Fruit fly (Drosophila melanogaster) whole organism, prepupa: ENCODE results near the gene Coa8.

Experiments
- CG10631 ChIP-seq: fragments of 200-800 bp; sonication (Bioruptor generic); optimal IDR thresholded peaks from 2 replicates; lab custom pipeline; 2016; ENCODE audit warnings: missing biosample characterization, missing genetic modification characterization
- CG11294 ChIP-seq: fragments of 200-800 bp; sonication (Bioruptor generic); IDR thresholded peaks from 2 replicates; pipeline ENCODE4 v1.3.6; 2022; ENCODE audit warnings: missing biosample characterization, missing genetic modification characterization
- CG1621 ChIP-seq: fragments of 200-800 bp; sonication (Bioruptor generic); optimal IDR thresholded peaks from 3 replicates; lab custom pipeline; 2018; ENCODE audit warnings: missing biosample characterization, mild to moderate bottlenecking, missing genetic modification characterization
- CG16779 ChIP-seq: fragments of 200-800 bp; sonication (Bioruptor generic); optimal IDR thresholded peaks from 3 replicates; lab custom pipeline; 2017; ENCODE audit warnings: missing biosample characterization, mild to moderate bottlenecking, missing genetic modification characterization
- CG34406 ChIP-seq: fragments of 200-800 bp; sonication (Bioruptor generic); optimal IDR thresholded peaks from 3 replicates; lab custom pipeline; 2016; ENCODE audit warnings: missing biosample characterization, missing genetic modification characterization
- CG6163 ChIP-seq: fragments of 200-800 bp; sonication (Bioruptor generic); IDR thresholded peaks from 3 replicates; pipeline ENCODE4 v1.3.6; 2022; ENCODE audit warnings: missing biosample characterization, missing genetic modification characterization
- CG6276 ChIP-seq: fragments of 200-800 bp; sonication (Bioruptor generic); optimal IDR thresholded peaks from 2 replicates; lab custom pipeline; 2017; ENCODE audit warnings: missing biosample characterization, mild to moderate bottlenecking, missing genetic modification characterization
- CG6808 ChIP-seq: fragments of 200-800 bp; sonication (Bioruptor generic); optimal IDR thresholded peaks from 3 replicates; lab custom pipeline; 2017; ENCODE audit warnings: missing biosample characterization, missing genetic modification characterization, mild to moderate bottlenecking, moderate library complexity, missing genetic modification reagents
- CG7368 ChIP-seq: fragments of 200-800 bp; sonication (Bioruptor generic); optimal IDR thresholded peaks from 3 replicates; lab custom pipeline; 2016; ENCODE audit warnings: missing biosample characterization, missing genetic modification characterization
- CG8632 ChIP-seq: fragments of 200-800 bp; sonication (Bioruptor generic); optimal IDR thresholded peaks from 3 replicates; lab custom pipeline; 2016; ENCODE audit warnings: missing biosample characterization, missing genetic modification characterization
- CG9139 ChIP-seq: fragments of 200-800 bp; sonication (Bioruptor generic); optimal IDR thresholded peaks from 3 replicates; lab custom pipeline; 2017; ENCODE audit warnings: missing biosample characterization, mild to moderate bottlenecking, missing genetic modification characterization
- Eip75B ChIP-seq: fragments of 200-800 bp; sonication (Bioruptor generic); optimal IDR thresholded peaks from 3 replicates; lab custom pipeline; 2016; ENCODE audit warnings: missing biosample characterization, missing genetic modification characterization
- Ets21C ChIP-seq: fragments of 200-800 bp; sonication (Bioruptor generic); optimal IDR thresholded peaks from 3 replicates; lab custom pipeline; 2016; ENCODE audit warnings: missing biosample characterization, missing genetic modification characterization
- Ets96B ChIP-seq: fragments of 200-800 bp; optimal IDR thresholded peaks from 2 replicates; lab custom pipeline; 2019; ENCODE audit warnings: missing biosample characterization, mild to moderate bottlenecking, missing genetic modification characterization, moderate library complexity
- Hr38 ChIP-seq: sonication (Bioruptor generic); optimal IDR thresholded peaks from 2 replicates; lab custom pipeline; 2016; ENCODE audit warnings: missing biosample characterization, missing genetic modification characterization
- Hr39 ChIP-seq: fragments of 200-800 bp; sonication (Bioruptor generic); optimal IDR thresholded peaks from 2 replicates; lab custom pipeline; 2016; ENCODE audit warnings: missing biosample characterization, missing genetic modification characterization
- Hr4 ChIP-seq: fragments of 200-800 bp; sonication (Bioruptor generic); optimal IDR thresholded peaks from 3 replicates; lab custom pipeline; 2016; ENCODE audit warnings: missing biosample characterization, missing genetic modification characterization
- Met ChIP-seq: fragments of 200-800 bp; sonication (Bioruptor generic); optimal IDR thresholded peaks from 3 replicates; lab custom pipeline; 2016; ENCODE audit warnings: missing biosample characterization, missing genetic modification characterization
- OdsH ChIP-seq: fragments of 200-800 bp; sonication (Bioruptor generic); optimal IDR thresholded peaks from 3 replicates; lab custom pipeline; 2016; ENCODE audit warnings: missing biosample characterization, missing genetic modification characterization
- Sox102F ChIP-seq: fragments of 200-800 bp; sonication (Bioruptor generic); optimal IDR thresholded peaks from 2 replicates; lab custom pipeline; 2016; ENCODE audit warnings: missing biosample characterization, mild to moderate bottlenecking, missing genetic modification characterization
- Sox15 ChIP-seq: fragments of 200-800 bp; sonication (Bioruptor generic); optimal IDR thresholded peaks from 3 replicates; lab custom pipeline; 2016; ENCODE audit warnings: missing biosample characterization, missing genetic modification characterization
- achi ChIP-seq: fragments of 200-800 bp; sonication (Bioruptor generic); optimal IDR thresholded peaks from 3 replicates; lab custom pipeline; 2016; ENCODE audit warnings: missing biosample characterization, missing genetic modification characterization
- dac ChIP-seq: fragments of 200-800 bp; sonication (Bioruptor generic); optimal IDR thresholded peaks from 2 replicates; lab custom pipeline; 2017; ENCODE audit warnings: missing biosample characterization, mild to moderate bottlenecking, missing genetic modification characterization
- eg ChIP-seq: fragments of 200-800 bp; sonication (Bioruptor generic); IDR thresholded peaks from 3 replicates; pipeline ENCODE4 v1.3.6; 2022; ENCODE audit warnings: missing biosample characterization, missing genetic modification characterization
- fkh ChIP-seq: fragments of 200-800 bp; sonication (Bioruptor generic); optimal IDR thresholded peaks from 3 replicates; lab custom pipeline; 2017; ENCODE audit warnings: missing biosample characterization, mild to moderate bottlenecking, missing genetic modification characterization, moderate library complexity
- net ChIP-seq: fragments of 200-800 bp; sonication (Bioruptor generic); optimal IDR thresholded peaks from 3 replicates; lab custom pipeline; 2016; ENCODE audit warnings: missing biosample characterization, missing genetic modification characterization
- spab ChIP-seq: fragments of 200-800 bp; sonication (Bioruptor generic); optimal IDR thresholded peaks from 2 replicates; lab custom pipeline; 2017; ENCODE audit warnings: missing biosample characterization, mild to moderate bottlenecking, missing genetic modification characterization, missing genetic modification reagents
- ss ChIP-seq, 2 experiments: fragments of 200-800 bp; sonication (Bioruptor generic); optimal IDR thresholded peaks; 2 replicates in 1 of 2; 3 replicates in 1 of 2; lab custom pipeline; 2017 to 2018; ENCODE audit warnings: mild to moderate bottlenecking in 2 of 2, missing biosample characterization in 2 of 2, missing genetic modification characterization in 2 of 2, moderate library complexity in 1 of 2
- svp ChIP-seq: fragments of 200-800 bp; sonication (Bioruptor generic); peaks from one replicate; lab custom pipeline; 2016; ENCODE audit warnings: missing biosample characterization, missing genetic modification characterization
- topi ChIP-seq: fragments of 200-800 bp; sonication (Bioruptor generic); optimal IDR thresholded peaks from 3 replicates; lab custom pipeline; 2016; ENCODE audit warnings: missing biosample characterization, missing genetic modification characterization
- vri ChIP-seq: fragments of 200-800 bp; sonication (Bioruptor generic); optimal IDR thresholded peaks from 3 replicates; lab custom pipeline; 2016; ENCODE audit warnings: missing biosample characterization, mild to moderate bottlenecking, missing genetic modification characterization

Gene Coa8

DNA sequence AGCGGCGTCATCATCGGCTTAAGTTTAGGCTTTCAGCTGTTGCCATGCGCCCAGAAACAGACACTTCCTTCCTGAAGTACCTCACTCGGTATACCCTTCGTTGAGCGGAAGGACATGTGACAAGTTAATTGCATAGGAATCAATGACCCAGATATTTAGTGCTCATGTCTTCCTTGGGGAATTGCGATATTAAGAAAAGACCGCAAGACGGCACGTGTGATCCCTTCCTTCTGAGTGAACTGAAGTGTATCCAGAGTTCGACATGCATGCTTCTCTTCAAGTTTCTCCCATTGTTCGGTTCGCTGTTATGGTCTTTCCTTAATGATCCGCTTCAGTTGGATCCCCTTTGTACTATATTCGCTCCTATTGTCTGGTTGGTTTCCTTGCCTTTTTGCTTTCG lies 39.6 kb upstream of the Coa8 start (continued):
- TF ChIP-seq OdsH (GFP tag; lab: Kevin White, UChicago) = peak; percentile 80
- peak; percentile 55 for TF ChIP-seq Hr4 (GFP tag; lab: Kevin White, UChicago)
- TF ChIP-seq Eip75B (GFP tag; lab: Kevin White, UChicago) = peak; percentile 90
- peak; percentile 78 for TF ChIP-seq net (GFP tag; lab: Kevin White, UChicago)
- TF ChIP-seq achi (GFP tag; lab: Kevin White, UChicago) = peak; percentile 83
- peak; percentile 86 for TF ChIP-seq CG9139
- TF ChIP-seq CG11294 (GFP tag; lab: Robert Waterston, UW) = peak; percentile 9; the same call in 1 of the 2 replicates
- peak; percentile 79 for TF ChIP-seq CG6808 (GFP tag; lab: Kevin White, UChicago)
- TF ChIP-seq CG10631 = peak; percentile 85
- peak; percentile 88 for TF ChIP-seq Met (GFP tag; lab: Kevin White, UChicago)
- TF ChIP-seq Sox15 (GFP tag; lab: Kevin White, UChicago) = peak; percentile 81
- TF ChIP-seq CG8632 (GFP tag; lab: Kevin White, UChicago) = peak; percentile 86
- TF ChIP-seq fkh (GFP tag; lab: Kevin White, UChicago) = no peak
- TF ChIP-seq Hr38 = no peak
- TF ChIP-seq CG16779 (tag; lab: Kevin White, UChicago) = peak; percentile 59
- TF ChIP-seq, all 60 proteins: peak for 58

- no peak for TF ChIP-seq spab (GFP tag; lab: Kevin White, UChicago)
- TF ChIP-seq svp (GFP tag; lab: Kevin White, UChicago) = peak; percentile 62
- peak; percentile 33 for TF ChIP-seq vri (GFP tag; lab: Kevin White, UChicago)
- no peak for TF ChIP-seq CG16779 (tag; lab: Kevin White, UChicago)
Measured at dm6 chrX:1842875-1843274, 37.2 kb upstream of the Coa8 start.

- TF ChIP-seq OdsH (GFP tag; lab: Kevin White, UChicago) (no peak), Hr4 (GFP tag; lab: Kevin White, UChicago) (no peak), Sox102F (GFP tag; lab: Kevin White, UChicago) (no peak), Ets21C (GFP tag; lab: Kevin White, UChicago) (no peak), fkh (GFP tag; lab: Kevin White, UChicago) (peak; percentile 76), Sox15 (GFP tag; lab: Kevin White, UChicago) (no peak), CG34406 (no peak), eg (GFP tag; lab: Robert Waterston, UW) (no peak), Hr39 (GFP tag; lab: Kevin White, UChicago) (no peak), CG6163 (no peak), Met (GFP tag; lab: Kevin White, UChicago) (no peak), topi (GFP tag; lab: Kevin White, UChicago) (no peak), dac (GFP tag; lab: Kevin White, UChicago) (no peak), Hr38 (peak; percentile 3), CG6276 (GFP tag; lab: Kevin White, UChicago) (peak; percentile 18), CG7368 (GFP tag; lab: Kevin White, UChicago) (no peak), CG8632 (GFP tag; lab: Kevin White, UChicago) (no peak)
Measured at dm6 chrX:1845413-1845951, 34.6 kb upstream of the Coa8 start.

dm6 chrX:1846386-1846785 lies 33.7 kb upstream of the Coa8 start:
- TF ChIP-seq achi (GFP tag; lab: Kevin White, UChicago) = no peak
- TF ChIP-seq CG6276 (GFP tag; lab: Kevin White, UChicago) = no peak
- TF ChIP-seq CG1621 (tag; lab: Kevin White, UChicago) = peak; percentile 55
- TF ChIP-seq CG11294 (GFP tag; lab: Robert Waterston, UW) = no peak
- TF ChIP-seq ss (GFP tag; optimal IDR thresholded peaks at IDR 0.05; lab: Kevin White, UChicago) = no peak
- TF ChIP-seq, all 60 proteins: peak for 1

DNA sequence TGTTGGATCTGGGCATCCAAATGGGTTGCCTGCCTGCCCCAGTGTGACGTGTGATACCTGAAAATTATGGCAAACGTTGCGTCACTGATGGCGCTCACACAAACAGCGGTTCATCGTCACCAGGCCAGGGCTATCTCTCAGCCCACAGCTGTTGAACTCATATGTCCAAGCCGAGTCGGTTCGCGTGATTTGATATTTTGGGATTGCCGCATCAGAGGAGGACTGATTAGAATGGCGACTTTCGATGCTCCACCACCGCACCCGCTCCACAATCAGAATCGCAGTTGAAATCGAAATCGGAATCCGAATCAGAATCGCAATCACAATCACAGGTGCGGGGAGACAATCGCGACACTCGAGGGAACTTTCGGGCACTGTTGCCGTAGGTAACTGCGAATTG lies 32.3 kb upstream of the Coa8 start:
- TF ChIP-seq Ets96B (tag; lab: Kevin White, UChicago) = no peak
- TF ChIP-seq vri (GFP tag; lab: Kevin White, UChicago) = peak; percentile 53
- TF ChIP-seq CG1621 (tag; lab: Kevin White, UChicago) = no peak
- peak; percentile 66 for TF ChIP-seq svp (GFP tag; lab: Kevin White, UChicago)
